Fruit fly (Drosophila melanogaster) whole organism, embryonic: ENCODE measurements around the gene PolE2.

Experiments
- Asciz ChIP-seq: fragments of 200-800 bp; sonication (Bioruptor generic); optimal IDR thresholded peaks from 2 replicates; lab custom pipeline; 2017; ENCODE audit warnings: missing biosample characterization, mild to moderate bottlenecking, missing genetic modification characterization, missing genetic modification reagents
- B-H1 ChIP-seq: fragments of 200-800 bp; sonication (Bioruptor generic); IDR thresholded peaks from 3 replicates; pipeline ENCODE4 v1.3.6; 2022; ENCODE audit warnings: missing biosample characterization, missing genetic modification characterization
- Bdp1 ChIP-seq: fragments of 200-800 bp; sonication (Bioruptor generic); optimal IDR thresholded peaks from 3 replicates; lab custom pipeline; 2016; ENCODE audit warnings: missing biosample characterization, missing genetic modification characterization
- CG12104 ChIP-seq: fragments of 200-800 bp; sonication (Bioruptor generic); optimal IDR thresholded peaks from 3 replicates; lab custom pipeline; 2016; ENCODE audit warnings: missing biosample characterization, missing genetic modification characterization
- CG1529 ChIP-seq: fragments of 200-800 bp; sonication (Bioruptor generic); optimal IDR thresholded peaks from 3 replicates; lab custom pipeline; 2018; ENCODE audit warnings: missing biosample characterization, missing genetic modification characterization
- CG16813 ChIP-seq: fragments of 200-800 bp; sonication (Bioruptor generic); IDR thresholded peaks from 3 replicates; pipeline ENCODE4 v1.3.6; 2022; ENCODE audit warnings: missing biosample characterization, missing genetic modification characterization; ENCODE audit not compliant: partially characterized antibody
- CG16815 ChIP-seq: fragments of 200-800 bp; sonication (Bioruptor generic); optimal IDR thresholded peaks from 3 replicates; lab custom pipeline; 2017; ENCODE audit warnings: missing biosample characterization, mild to moderate bottlenecking, missing genetic modification characterization
- CG1832 ChIP-seq: fragments of 200-800 bp; sonication (Bioruptor generic); optimal IDR thresholded peaks from 2 replicates; lab custom pipeline; 2017; ENCODE audit warnings: missing biosample characterization, mild to moderate bottlenecking, missing genetic modification characterization, inconsistent platforms
- CG18619 ChIP-seq: fragments of 200-800 bp; sonication (Bioruptor generic); optimal IDR thresholded peaks from 3 replicates; lab custom pipeline; 2017; ENCODE audit warnings: missing biosample characterization, mild to moderate bottlenecking, missing genetic modification characterization
- CG2120 ChIP-seq: fragments of 200-800 bp; sonication (Bioruptor generic); optimal IDR thresholded peaks from 3 replicates; lab custom pipeline; 2016; ENCODE audit warnings: missing biosample characterization, missing genetic modification characterization
- CG31365 ChIP-seq: fragments of 200-800 bp; sonication (Bioruptor generic); optimal IDR thresholded peaks from 2 replicates; lab custom pipeline; 2018; ENCODE audit warnings: missing biosample characterization, mild to moderate bottlenecking, missing genetic modification characterization
- CG33213 ChIP-seq: fragments of 200-800 bp; sonication (Bioruptor generic); optimal IDR thresholded peaks from 3 replicates; lab custom pipeline; 2016; ENCODE audit warnings: missing biosample characterization, missing genetic modification characterization
- CG4730 ChIP-seq: fragments of 200-800 bp; sonication (Bioruptor generic); IDR thresholded peaks from 2 replicates; pipeline ENCODE4 v1.3.6; 2022; ENCODE audit warnings: missing biosample characterization, missing genetic modification characterization
- CG4820 ChIP-seq: fragments of 200-800 bp; sonication (Bioruptor generic); optimal IDR thresholded peaks from 3 replicates; lab custom pipeline; 2016; ENCODE audit warnings: missing biosample characterization, missing genetic modification characterization
- CG5953 ChIP-seq: fragments of 200-800 bp; sonication (Bioruptor generic); IDR thresholded peaks from 2 replicates; pipeline ENCODE4 v1.3.6; 2022; ENCODE audit warnings: missing biosample characterization, missing genetic modification characterization
- CG6689 ChIP-seq: fragments of 200-800 bp; sonication (Bioruptor generic); IDR thresholded peaks from 2 replicates; pipeline ENCODE4 v1.3.6; 2022; ENCODE audit warnings: missing biosample characterization, missing genetic modification characterization
- CG7745 ChIP-seq: fragments of 200-800 bp; sonication (Bioruptor generic); optimal IDR thresholded peaks from 2 replicates; lab custom pipeline; 2018; ENCODE audit warnings: missing biosample characterization, mild to moderate bottlenecking, missing genetic modification characterization, moderate library complexity
- CG9797 ChIP-seq: fragments of 200-800 bp; sonication (Bioruptor generic); optimal IDR thresholded peaks from 3 replicates; lab custom pipeline; 2018; ENCODE audit warnings: missing biosample characterization, mild to moderate bottlenecking, missing genetic modification characterization
- Dll ChIP-seq: fragments of 200-800 bp; sonication (Bioruptor generic); IDR thresholded peaks from 4 replicates; pipeline ENCODE4 v1.3.6; 2022; ENCODE audit warnings: missing biosample characterization, missing genetic modification characterization; ENCODE audit not compliant: partially characterized antibody
- Doc3 ChIP-seq: fragments of 200-800 bp; sonication (Bioruptor generic); IDR thresholded peaks from 3 replicates; pipeline ENCODE4 v1.3.6; 2022; ENCODE audit warnings: missing biosample characterization, missing genetic modification characterization; ENCODE audit not compliant: partially characterized antibody
- H15 ChIP-seq: fragments of 200-800 bp; sonication (Bioruptor generic); IDR thresholded peaks from 3 replicates; pipeline ENCODE4 v1.3.6; 2022; ENCODE audit warnings: missing biosample characterization, missing genetic modification characterization
- HLH4C ChIP-seq: fragments of 200-800 bp; sonication (Bioruptor generic); IDR thresholded peaks from 3 replicates; pipeline ENCODE4 v1.3.6; 2022; ENCODE audit warnings: missing biosample characterization, missing genetic modification characterization; ENCODE audit not compliant: partially characterized antibody
- HmgZ ChIP-seq: fragments of 200-800 bp; sonication (Bioruptor generic); optimal IDR thresholded peaks from 2 replicates; lab custom pipeline; 2018; ENCODE audit warnings: missing biosample characterization, mild to moderate bottlenecking, missing genetic modification characterization
- Hsf ChIP-seq: fragments of 200-800 bp; sonication (Bioruptor generic); optimal IDR thresholded peaks from 3 replicates; lab custom pipeline; 2016; ENCODE audit warnings: missing biosample characterization, missing genetic modification characterization
- Jarid2 ChIP-seq: fragments of 200-800 bp; sonication (Bioruptor generic); optimal IDR thresholded peaks from 3 replicates; lab custom pipeline; 2017; ENCODE audit warnings: mild to moderate bottlenecking, missing biosample characterization, missing genetic modification reagents, missing genetic modification characterization
- MESR4 ChIP-seq: fragments of 200-800 bp; sonication (Bioruptor generic); optimal IDR thresholded peaks from 2 replicates; lab custom pipeline; 2018; ENCODE audit warnings: missing biosample characterization, mild to moderate bottlenecking, missing genetic modification characterization, moderate library complexity
- Mrtf ChIP-seq: fragments of 200-800 bp; sonication (Bioruptor generic); IDR thresholded peaks from 3 replicates; pipeline ENCODE4 v1.3.6; 2022; ENCODE audit warnings: missing biosample characterization, missing genetic modification characterization
- NK7.1 ChIP-seq: fragments of 200-800 bp; sonication (Bioruptor generic); optimal IDR thresholded peaks from 3 replicates; lab custom pipeline; 2016; ENCODE audit warnings: missing biosample characterization, missing genetic modification characterization
- Pdp1 ChIP-seq, 2 experiments: fragments of 200-800 bp; sonication (Bioruptor generic); optimal IDR thresholded peaks; 3 replicates each; lab custom pipeline; 2016; ENCODE audit warnings: missing biosample characterization in 2 of 2, missing genetic modification characterization in 2 of 2, mild to moderate bottlenecking in 1 of 2, moderate library complexity in 1 of 2
- Spps ChIP-seq: fragments of 200-800 bp; sonication (Bioruptor generic); optimal IDR thresholded peaks from 2 replicates; lab custom pipeline; 2018; ENCODE audit warnings: missing biosample characterization, mild to moderate bottlenecking, missing genetic modification characterization
- Tbp ChIP-seq: fragments of >200 bp; optimal IDR thresholded peaks from 2 replicates; lab custom pipeline; 2018; ENCODE audit warnings: missing biosample characterization, missing genetic modification characterization
- Xrp1 ChIP-seq: fragments of 200-800 bp; sonication (Bioruptor generic); IDR thresholded peaks from 2 replicates; pipeline ENCODE4 v1.3.6; 2022; ENCODE audit warnings: missing biosample characterization, missing genetic modification characterization
- abd-A ChIP-seq: fragments of 200-800 bp; sonication (Bioruptor generic); optimal IDR thresholded peaks from 3 replicates; lab custom pipeline; 2019; ENCODE audit warnings: missing biosample characterization, mild to moderate bottlenecking, missing genetic modification characterization, moderate library complexity
- ase ChIP-seq: fragments of 200-800 bp; sonication (Bioruptor generic); IDR thresholded peaks from 3 replicates; pipeline ENCODE4 v1.3.6; 2022; ENCODE audit warnings: missing biosample characterization, missing genetic modification characterization
- bsh ChIP-seq, 2 experiments: fragments of 200-800 bp; sonication (Bioruptor generic); optimal IDR thresholded peaks; 2 replicates each; lab custom pipeline; 2017 to 2018; ENCODE audit warnings: mild to moderate bottlenecking in 2 of 2, missing biosample characterization in 2 of 2, missing genetic modification characterization in 2 of 2, moderate library complexity in 1 of 2
- chif ChIP-seq, 2 experiments: fragments of 200-800 bp; sonication (Bioruptor generic); optimal IDR thresholded peaks; 3 replicates each; lab custom pipeline; 2016; ENCODE audit warnings: missing biosample characterization in 2 of 2, missing genetic modification characterization in 2 of 2
- crp ChIP-seq, 2 experiments: fragments of 200-800 bp; sonication (Bioruptor generic); optimal IDR thresholded peaks; 2 replicates in 1 of 2; 3 replicates in 1 of 2; lab custom pipeline; 2017; ENCODE audit warnings: missing biosample characterization in 2 of 2, missing genetic modification characterization in 2 of 2, mild to moderate bottlenecking in 1 of 2, moderate library complexity in 1 of 2
- dmrt99B ChIP-seq: fragments of 200-800 bp; sonication (Bioruptor generic); optimal IDR thresholded peaks from 2 replicates; lab custom pipeline; 2018; ENCODE audit warnings: missing biosample characterization, mild to moderate bottlenecking, missing genetic modification characterization, moderate library complexity
- exex ChIP-seq: fragments of 200-800 bp; sonication (Bioruptor generic); optimal IDR thresholded peaks from 4 replicates; lab custom pipeline; 2018; ENCODE audit warnings: missing biosample characterization, mild to moderate bottlenecking, missing genetic modification characterization, moderate library complexity
- fd102C ChIP-seq: fragments of 200-800 bp; sonication (Bioruptor generic); optimal IDR thresholded peaks from 2 replicates; lab custom pipeline; 2018; ENCODE audit warnings: missing biosample characterization, mild to moderate bottlenecking, missing genetic modification characterization, moderate library complexity
- insv ChIP-seq, 2 experiments: fragments of 200-800 bp; sonication (Bioruptor generic); optimal IDR thresholded peaks; 3 replicates each; lab custom pipeline; 2016 to 2018; ENCODE audit warnings: missing biosample characterization in 2 of 2, missing genetic modification characterization in 2 of 2
- jigr1 ChIP-seq: fragments of 200-800 bp; sonication (Bioruptor generic); IDR thresholded peaks from 3 replicates; pipeline ENCODE4 v1.3.6; 2022; ENCODE audit warnings: missing biosample characterization, missing genetic modification characterization
- pnt ChIP-seq: fragments of 200-800 bp; sonication (Bioruptor generic); optimal IDR thresholded peaks from 3 replicates; lab custom pipeline; 2016; ENCODE audit warnings: missing biosample characterization, missing genetic modification characterization
- prd ChIP-seq, 3 experiments: fragments of >200 bp in 2 of 3; fragments of 200-800 bp in 1 of 3; sonication (Bioruptor generic) in 1 of 3; optimal IDR thresholded peaks in 2 of 3; IDR thresholded peaks in 1 of 3; 2 replicates in 2 of 3; 3 replicates in 1 of 3; pipeline versions ENCODE4 v1.3.6 to Lab custom; 2017 to 2022; ENCODE audit warnings: missing biosample characterization in 1 of 3, missing genetic modification characterization in 1 of 3
- pros ChIP-seq: fragments of 200-800 bp; sonication (Bioruptor generic); optimal IDR thresholded peaks from 3 replicates; lab custom pipeline; 2019; ENCODE audit warnings: missing biosample characterization, mild to moderate bottlenecking, missing genetic modification characterization, moderate library complexity
- rib ChIP-seq: fragments of 200-800 bp; sonication (Bioruptor generic); IDR thresholded peaks from 2 replicates; pipeline ENCODE4 v1.3.6; 2022; ENCODE audit warnings: missing biosample characterization, missing genetic modification characterization
- sc ChIP-seq, 3 experiments: fragments of >200 bp in 2 of 3; fragments of 200-800 bp in 1 of 3; sonication (Bioruptor generic) in 1 of 3; optimal IDR thresholded peaks; 2 replicates in 2 of 3; 3 replicates in 1 of 3; lab custom pipeline; 2017; ENCODE audit warnings: mild to moderate bottlenecking in 1 of 3, missing biosample characterization in 1 of 3, missing genetic modification characterization in 1 of 3, missing genetic modification reagents in 1 of 3
- sd ChIP-seq: fragments of 200-800 bp; sonication (Bioruptor generic); optimal IDR thresholded peaks from 3 replicates; lab custom pipeline; 2018; ENCODE audit warnings: missing biosample characterization, mild to moderate bottlenecking, missing genetic modification characterization, moderate library complexity
- tgo ChIP-seq: fragments of 200-800 bp; sonication (Bioruptor generic); IDR thresholded peaks from 3 replicates; pipeline ENCODE4 v1.3.6; 2022; ENCODE audit warnings: missing biosample characterization, missing genetic modification characterization

Gene PolE2

DNA sequence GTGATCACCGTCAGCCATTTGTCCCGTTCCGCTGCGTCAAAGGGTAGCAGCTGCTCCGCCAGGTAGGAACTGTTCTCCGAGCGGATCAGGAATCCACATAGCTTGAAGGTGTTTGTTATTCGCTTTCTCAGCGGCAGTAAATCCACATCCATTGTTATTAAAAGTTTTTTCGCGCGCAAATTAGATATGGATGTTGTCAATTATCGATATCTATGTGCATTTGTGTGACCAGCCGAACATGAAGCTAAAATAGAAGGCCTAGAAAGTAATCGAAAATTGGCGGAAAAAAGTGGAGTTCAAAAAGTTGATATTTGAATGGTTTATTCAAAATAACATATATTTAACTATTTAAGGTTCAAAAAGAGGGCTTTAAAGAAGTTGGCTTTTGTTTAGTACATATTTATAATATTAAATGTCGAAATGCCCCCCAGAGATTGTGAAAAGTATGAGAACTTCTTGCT lies at the start of gene PolE2, which contains the start of gene CG5592 (continued):
- TF ChIP-seq CG5953 (no peak), crp (GFP tag; optimal IDR thresholded peaks at IDR 0.05; lab: Kevin White, UChicago) (no peak), pnt (GFP tag; lab: Kevin White, UChicago) (no peak), CG1832 (GFP tag; lab: Kevin White, UChicago) (no peak), H15 (no peak), B-H1 (no peak), dmrt99B (tag; lab: Kevin White, UChicago) (no peak), Mrtf (GFP tag; lab: Robert Waterston, UW) (no peak), Xrp1 (GFP tag; lab: Robert Waterston, UW) (no peak), Jarid2 (no peak), abd-A (tag; lab: Kevin White, UChicago) (no peak), Pdp1 (GFP tag; optimal IDR thresholded peaks at IDR 0.05; lab: Kevin White, UChicago) (no peak), sc (optimal IDR thresholded peaks at IDR 0.05; lab: Kevin White, UChicago) (no peak), sc (GFP tag; optimal IDR thresholded peaks at IDR 0.05; lab: Kevin White, UChicago) (no peak), CG16813 (GFP tag; lab: Robert Waterston, UW) (0 out of 3 replicates have a peak, but pooled peaks have one; percentile 32), CG12104 (GFP tag; lab: Kevin White, UChicago) (no peak), Hsf (no peak), Dll (GFP tag; lab: Robert Waterston, UW) (peak; percentile 47; the same call in 1 of the 4 replicates), Doc3 (GFP tag; lab: Robert Waterston, UW) (no peak), Spps (tag; lab: Kevin White, UChicago) (no peak), insv (GFP tag; optimal IDR thresholded peaks at IDR 0.05; lab: Kevin White, UChicago) (no peak), HmgZ (tag; lab: Kevin White, UChicago) (peak; percentile 29), Bdp1 (GFP tag; lab: Kevin White, UChicago) (no peak), tgo (GFP tag; lab: Robert Waterston, UW) (no peak), CG6689 (GFP tag; lab: Robert Waterston, UW) (no peak), fd102C (GFP tag; lab: Kevin White, UChicago) (no peak), CG4730 (GFP tag; lab: Robert Waterston, UW) (no peak), CG31365 (tag; lab: Kevin White, UChicago) (no peak), exex (no peak), CG18619 (no peak), CG4820 (no peak), rib (GFP tag; lab: Robert Waterston, UW) (no peak), chif (GFP tag; optimal IDR thresholded peaks at IDR 0.05; lab: Kevin White, UChicago) (no peak), CG7745 (tag; lab: Kevin White, UChicago) (no peak), prd (optimal IDR thresholded peaks at IDR 0.05; lab: Kevin White, UChicago) (no peak), prd (GFP tag; IDR thresholded peaks at IDR 0.05; lab: Robert Waterston, UW) (no peak), jigr1 (GFP tag; lab: Robert Waterston, UW) (no peak), MESR4 (GFP tag; lab: Kevin White, UChicago) (no peak), pros (no peak), Asciz (GFP tag; lab: Kevin White, UChicago) (no peak), CG33213 (GFP tag; lab: Kevin White, UChicago) (no peak), Tbp (GFP tag; lab: Kevin White, UChicago) (no peak), sd (tag; lab: Kevin White, UChicago) (no peak), CG2120 (GFP tag; lab: Kevin White, UChicago) (no peak), CG16815 (no peak), bsh (GFP tag; optimal IDR thresholded peaks at IDR 0.05; lab: Kevin White, UChicago) (no peak), CG1529 (no peak), HLH4C (GFP tag; lab: Robert Waterston, UW) (peak; percentile 54; the same call in 1 of the 3 replicates), CG9797 (GFP tag; lab: Kevin White, UChicago) (peak; percentile 40), ase (no peak), NK7.1 (GFP tag; lab: Kevin White, UChicago) (no peak)
